Worm (Caenorhabditis elegans) whole organism, L2 larva: ENCODE results near the gene snx-13.

Experiments used
- C34F6.9 ChIP-seq: fragments of 150-350 bp; optimal IDR thresholded peaks from 2 replicates; lab custom pipeline; 2014; ENCODE audit warnings: missing biosample characterization, missing genetic modification characterization
- F13H6.1 ChIP-seq: sonication (generic microtip); optimal IDR thresholded peaks from 2 replicates; lab custom pipeline; 2016; ENCODE audit warnings: missing genetic modification characterization, missing compliant biosample characterization
- R02D3.7 ChIP-seq: fragments of 150-350 bp; optimal IDR thresholded peaks from 2 replicates; lab custom pipeline; 2014; ENCODE audit warnings: missing biosample characterization, missing genetic modification characterization
- Y55F3AM.14 ChIP-seq: fragments of 200-800 bp; sonication (Bioruptor generic); optimal IDR thresholded peaks from 2 replicates; lab custom pipeline; 2018; ENCODE audit warnings: mild to moderate bottlenecking, missing genetic modification characterization, missing compliant biosample characterization
- ZK546.5 ChIP-seq: sonication (generic microtip); optimal IDR thresholded peaks from 2 replicates; lab custom pipeline; 2017; ENCODE audit warnings: missing biosample characterization, missing genetic modification characterization
- aly-2 ChIP-seq: fragments of 150-350 bp; optimal IDR thresholded peaks from 2 replicates; lab custom pipeline; 2014; ENCODE audit warnings: missing biosample characterization, missing genetic modification characterization
- ama-1 ChIP-seq: fragments of 150-350 bp; optimal IDR thresholded peaks from 2 replicates; lab custom pipeline; 2018; ENCODE audit warnings: inconsistent platforms
- ceh-16 ChIP-seq: fragments of 150-350 bp; optimal IDR thresholded peaks from 2 replicates; lab custom pipeline; 2014; ENCODE audit warnings: missing biosample characterization, missing genetic modification characterization
- ceh-82 ChIP-seq: fragments of 150-350 bp; optimal IDR thresholded peaks from 2 replicates; lab custom pipeline; 2014; ENCODE audit warnings: missing biosample characterization, missing genetic modification characterization
- crh-2 ChIP-seq: sonication (generic microtip); optimal IDR thresholded peaks from 2 replicates; lab custom pipeline; 2017; ENCODE audit warnings: missing biosample characterization, missing genetic modification characterization
- dmd-4 ChIP-seq: sonication (generic microtip); optimal IDR thresholded peaks from 2 replicates; lab custom pipeline; 2017; ENCODE audit warnings: missing biosample characterization, missing genetic modification characterization
- egl-27 ChIP-seq: sonication (generic microtip); optimal IDR thresholded peaks from 3 replicates; lab custom pipeline; 2017; ENCODE audit warnings: missing biosample characterization, missing genetic modification reagents, missing genetic modification characterization
- elt-1 ChIP-seq: fragments of 150-350 bp; optimal IDR thresholded peaks from 2 replicates; lab custom pipeline; 2014; ENCODE audit warnings: missing biosample characterization, missing genetic modification characterization
- elt-3 ChIP-seq: sonication (generic microtip); optimal IDR thresholded peaks from 2 replicates; lab custom pipeline; 2017; ENCODE audit warnings: missing biosample characterization, missing genetic modification characterization
- gmeb-1 ChIP-seq: fragments of 150-350 bp; optimal IDR thresholded peaks from 2 replicates; lab custom pipeline; 2014; ENCODE audit warnings: missing biosample characterization, missing genetic modification characterization
- lin-11 ChIP-seq: fragments of 150-350 bp; sonication (generic microtip); optimal IDR thresholded peaks from 2 replicates; lab custom pipeline; 2014; ENCODE audit warnings: missing biosample characterization, missing genetic modification characterization, inconsistent platforms, mixed read lengths
- lin-13 ChIP-seq: fragments of 150-350 bp; optimal IDR thresholded peaks from 2 replicates; lab custom pipeline; 2014; ENCODE audit warnings: missing biosample characterization, missing genetic modification reagents, missing genetic modification characterization
- lin-39 ChIP-seq: fragments of 150-350 bp; optimal IDR thresholded peaks from 2 replicates; lab custom pipeline; 2014; ENCODE audit warnings: missing biosample characterization, missing genetic modification reagents, missing genetic modification characterization
- lsy-2 ChIP-seq, 2 experiments: fragments of 150-350 bp in 1 of 2; sonication (generic microtip) in 1 of 2; optimal IDR thresholded peaks; 2 replicates each; lab custom pipeline; 2014 to 2017; ENCODE audit warnings: missing biosample characterization in 2 of 2, missing genetic modification characterization in 2 of 2
- mab-5 ChIP-seq: fragments of 150-350 bp; optimal IDR thresholded peaks from 2 replicates; lab custom pipeline; 2014; ENCODE audit warnings: missing biosample characterization, missing genetic modification characterization
- mdl-1 ChIP-seq, 2 experiments: fragments of 150-350 bp in 1 of 2; sonication (generic microtip) in 1 of 2; optimal IDR thresholded peaks; 2 replicates each; lab custom pipeline; 2017; ENCODE audit warnings: missing biosample characterization in 2 of 2, missing genetic modification characterization in 2 of 2
- nhr-10 ChIP-seq: sonication (generic microtip); optimal IDR thresholded peaks from 2 replicates; lab custom pipeline; 2017; ENCODE audit warnings: missing biosample characterization, missing genetic modification characterization
- nhr-11 ChIP-seq: fragments of 150-350 bp; optimal IDR thresholded peaks from 2 replicates; lab custom pipeline; 2014; ENCODE audit warnings: missing biosample characterization, missing genetic modification characterization
- nhr-129 ChIP-seq: fragments of 150-350 bp; optimal IDR thresholded peaks from 2 replicates; lab custom pipeline; 2014; ENCODE audit warnings: missing biosample characterization, missing genetic modification characterization
- nhr-21 ChIP-seq: fragments of 150-350 bp; optimal IDR thresholded peaks from 2 replicates; lab custom pipeline; 2014; ENCODE audit warnings: missing biosample characterization, missing genetic modification characterization
- nhr-25 ChIP-seq: fragments of 150-350 bp; sonication (generic microtip); optimal IDR thresholded peaks from 3 replicates; lab custom pipeline; 2014; ENCODE audit warnings: missing biosample characterization, missing genetic modification characterization
- nhr-6 ChIP-seq: fragments of 150-350 bp; optimal IDR thresholded peaks from 2 replicates; lab custom pipeline; 2014; ENCODE audit warnings: missing biosample characterization, missing genetic modification characterization
- nhr-77 ChIP-seq: fragments of 150-350 bp; optimal IDR thresholded peaks from 2 replicates; lab custom pipeline; 2014; ENCODE audit warnings: missing biosample characterization, missing genetic modification characterization
- sem-4 ChIP-seq: fragments of 150-350 bp; optimal IDR thresholded peaks from 2 replicates; lab custom pipeline; 2014; ENCODE audit warnings: missing biosample characterization, missing genetic modification reagents, missing genetic modification characterization
- skn-1 ChIP-seq: sonication (generic microtip); optimal IDR thresholded peaks from 2 replicates; lab custom pipeline; 2017; ENCODE audit warnings: missing biosample characterization, missing genetic modification characterization
- sma-3 ChIP-seq: sonication (generic microtip); optimal IDR thresholded peaks from 2 replicates; lab custom pipeline; 2016; ENCODE audit warnings: missing genetic modification reagents, missing genetic modification characterization, missing compliant biosample characterization
- sma-9 ChIP-seq, 2 experiments: fragments of 150-350 bp in 1 of 2; sonication (generic microtip) in 1 of 2; optimal IDR thresholded peaks; 2 replicates each; lab custom pipeline; 2014 to 2016; ENCODE audit warnings: missing genetic modification characterization in 2 of 2, mild to moderate bottlenecking in 1 of 2, missing biosample characterization in 1 of 2, missing compliant biosample characterization in 1 of 2, missing genetic modification reagents in 1 of 2, moderate library complexity in 1 of 2
- snpc-4 ChIP-seq: fragments of 150-350 bp; optimal IDR thresholded peaks from 2 replicates; lab custom pipeline; 2014; ENCODE audit warnings: missing biosample characterization, missing genetic modification characterization
- unc-39 ChIP-seq: fragments of 150-350 bp; optimal IDR thresholded peaks from 2 replicates; lab custom pipeline; 2014; ENCODE audit warnings: missing biosample characterization, missing genetic modification characterization
- unc-55 ChIP-seq: fragments of 150-350 bp; sonication (generic microtip); optimal IDR thresholded peaks from 3 replicates; lab custom pipeline; 2014; ENCODE audit warnings: missing biosample characterization, missing genetic modification reagents, missing genetic modification characterization
- unc-62 ChIP-seq: fragments of 150-350 bp; optimal IDR thresholded peaks from 2 replicates; lab custom pipeline; 2014; ENCODE audit warnings: missing biosample characterization, missing genetic modification reagents, missing genetic modification characterization
- ztf-1 ChIP-seq: fragments of 200-800 bp; sonication (Bioruptor generic); conservative IDR thresholded peaks from 2 replicates; pipeline ENCODE4 v1.3.6; 2022; ENCODE audit warnings: missing genetic modification characterization, missing compliant biosample characterization
- ztf-4 ChIP-seq: fragments of 150-350 bp; optimal IDR thresholded peaks from 2 replicates; lab custom pipeline; 2014; ENCODE audit warnings: missing biosample characterization, missing genetic modification characterization

snx-13 gene

DNA sequence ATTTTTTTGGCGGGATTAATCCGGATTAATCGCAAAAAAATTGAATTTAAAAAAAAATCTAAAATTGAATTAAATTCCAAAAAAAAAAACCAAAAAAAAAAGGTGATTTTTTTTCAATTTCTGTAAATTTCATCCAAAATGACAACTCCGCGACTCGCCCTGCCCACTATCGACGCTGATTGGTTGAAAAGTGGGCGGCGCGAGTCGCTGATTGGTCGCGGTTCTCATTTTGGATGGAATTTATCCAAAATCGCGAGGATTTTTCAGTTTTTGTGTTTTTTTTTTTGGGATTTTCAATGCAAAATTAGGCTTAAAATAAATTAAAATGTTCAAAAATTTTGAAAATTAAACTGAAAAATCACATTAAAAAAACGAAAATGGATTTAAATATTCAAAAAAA, 22.2 kb upstream of the snx-13 start:
- no peak for TF ChIP-seq Y55F3AM.14 (GFP tag; lab: Kevin White, UChicago)

DNA sequence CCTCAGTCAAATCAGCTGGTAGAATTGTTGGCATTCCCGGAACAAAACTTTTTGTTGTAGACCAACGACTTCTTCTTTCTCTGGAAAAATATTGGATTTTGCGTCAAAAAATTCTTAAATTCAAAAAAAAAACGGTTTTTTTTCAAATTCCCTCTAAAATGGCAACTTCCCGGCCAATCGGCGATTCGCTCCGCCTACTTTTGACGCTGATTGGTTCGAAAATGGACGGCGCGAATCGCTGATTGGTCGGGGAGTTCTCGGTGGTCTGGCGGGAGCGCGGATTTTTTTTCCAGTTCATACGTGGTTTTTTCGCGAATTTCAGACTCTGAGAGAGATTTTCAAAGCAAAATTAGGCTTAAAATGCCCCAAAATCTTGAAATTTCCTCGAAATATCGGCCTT, 21.6 kb upstream of the snx-13 start:
- TF ChIP-seq ceh-16 (no peak), nhr-25 (tag; lab: Kevin White, UChicago) (no peak), C34F6.9 (tag; lab: Kevin White, UChicago) (no peak), nhr-11 (tag; lab: Kevin White, UChicago) (no peak)

DNA sequence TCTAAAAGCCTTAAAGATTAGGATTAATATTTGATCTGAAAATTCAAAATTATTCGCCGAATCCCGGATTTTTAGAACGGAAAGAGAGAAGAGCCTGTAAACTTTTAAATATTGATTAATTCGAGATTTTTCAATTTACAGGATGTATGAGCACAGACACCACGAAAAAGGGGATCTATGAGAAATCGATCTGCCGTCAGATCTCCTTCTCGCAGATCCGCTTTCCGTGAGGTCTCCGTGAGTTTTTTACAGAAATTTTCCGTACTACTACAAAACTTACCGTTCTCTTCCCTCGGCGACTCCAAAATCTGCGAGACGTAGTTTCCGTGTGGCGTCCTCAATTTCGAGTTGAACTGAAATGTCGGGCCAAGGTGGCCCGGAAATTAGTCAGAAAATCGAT, 21.0 kb upstream of the snx-13 start:
- TF ChIP-seq ztf-4 (tag; lab: Kevin White, UChicago) = no peak
- no peak for TF ChIP-seq unc-62
- TF ChIP-seq R02D3.7 = no peak
- TF ChIP-seq unc-55 (GFP tag; lab: Kevin White, UChicago) = no peak
- TF ChIP-seq mdl-1 (tag; optimal IDR thresholded peaks at IDR 0.05; lab: Kevin White, UChicago) = no peak
- TF ChIP-seq, all 48 proteins: peak for 0

DNA sequence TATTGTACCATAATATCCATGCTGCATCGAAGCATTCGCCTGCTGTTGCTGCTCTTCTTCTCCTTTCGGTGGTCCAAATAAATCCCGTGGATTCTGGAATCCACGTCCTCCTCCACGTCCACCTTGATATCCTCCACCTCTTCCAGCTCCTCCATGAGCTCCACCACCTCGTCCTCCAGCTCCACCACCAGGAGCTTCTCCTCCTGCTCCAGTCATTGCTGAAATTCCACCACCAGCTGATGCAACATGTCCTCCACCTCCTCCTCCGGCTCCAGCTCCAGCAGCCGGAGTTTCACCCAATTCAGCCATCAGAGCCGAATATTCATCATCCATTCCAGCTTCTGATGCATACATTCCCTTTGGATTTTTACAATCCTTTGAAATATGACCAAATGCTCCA, 18.3 kb upstream of the snx-13 start:
- TF ChIP-seq sma-3 (GFP tag; lab: Kevin White, UChicago) = no peak
- TF ChIP-seq ceh-16 = no peak
- TF ChIP-seq C34F6.9 (tag; lab: Kevin White, UChicago) = no peak
- no peak for TF ChIP-seq unc-55 (GFP tag; lab: Kevin White, UChicago)
- no peak for TF ChIP-seq nhr-129 (tag; lab: Kevin White, UChicago)
- TF ChIP-seq nhr-21 (tag; lab: Kevin White, UChicago) = no peak
- no peak for TF ChIP-seq F13H6.1 (tag; lab: Kevin White, UChicago)
- no peak for TF ChIP-seq gmeb-1
- TF ChIP-seq lsy-2 (tag; optimal IDR thresholded peaks at IDR 0.05; lab: Kevin White, UChicago) = no peak
- no peak for TF ChIP-seq mab-5 (tag; lab: Kevin White, UChicago)
- TF ChIP-seq egl-27 (tag; lab: Kevin White, UChicago) = no peak
- TF ChIP-seq ceh-82 (tag; lab: Kevin White, UChicago) = no peak
- no peak for TF ChIP-seq snpc-4
- no peak for TF ChIP-seq elt-3 (tag; lab: Kevin White, UChicago)
- TF ChIP-seq, all 48 proteins: peak for 0

DNA sequence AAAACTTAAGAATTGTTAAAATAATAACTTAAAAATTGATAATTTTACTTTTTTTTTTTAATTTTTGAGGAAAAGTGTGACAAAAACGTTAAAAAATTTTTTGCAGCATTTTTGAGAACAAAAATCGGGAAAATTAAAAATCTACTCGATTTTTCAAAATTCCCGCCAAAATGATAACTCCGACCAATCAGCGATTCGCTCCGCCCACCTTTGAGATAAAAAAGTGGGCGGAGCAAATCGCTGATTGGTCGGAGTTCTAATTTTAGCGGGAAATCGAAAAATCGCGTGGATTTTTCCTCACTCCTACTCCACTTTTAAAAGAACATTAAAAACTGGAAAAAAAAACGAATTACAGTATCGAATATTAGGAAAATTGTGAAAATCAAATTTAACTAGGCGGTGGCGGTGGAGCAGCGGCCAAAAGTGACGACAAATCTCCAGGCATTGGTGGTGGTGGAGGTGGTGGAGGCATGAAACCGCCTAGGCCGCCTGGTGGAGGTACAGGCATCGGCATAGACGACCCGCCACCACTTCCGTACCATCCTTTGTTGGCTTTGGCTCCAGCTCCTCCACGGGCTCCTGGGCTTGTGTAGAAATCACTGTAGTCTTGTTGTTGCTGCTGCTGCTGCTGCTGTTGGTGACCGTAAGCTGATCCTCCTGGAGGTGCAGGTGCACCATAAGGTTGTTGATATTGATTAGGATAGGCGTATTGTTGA, 17.1 kb upstream of the snx-13 start:
- TF ChIP-seq nhr-25 (tag; lab: Kevin White, UChicago) (no peak), lin-13 (GFP tag; lab: Kevin White, UChicago) (no peak), ceh-82 (tag; lab: Kevin White, UChicago) (no peak), sma-9 (GFP tag; optimal IDR thresholded peaks at IDR 0.05; lab: Kevin White, UChicago) (no peak), sma-9 (tag; optimal IDR thresholded peaks at IDR 0.05; lab: Kevin White, UChicago) (no peak)

DNA sequence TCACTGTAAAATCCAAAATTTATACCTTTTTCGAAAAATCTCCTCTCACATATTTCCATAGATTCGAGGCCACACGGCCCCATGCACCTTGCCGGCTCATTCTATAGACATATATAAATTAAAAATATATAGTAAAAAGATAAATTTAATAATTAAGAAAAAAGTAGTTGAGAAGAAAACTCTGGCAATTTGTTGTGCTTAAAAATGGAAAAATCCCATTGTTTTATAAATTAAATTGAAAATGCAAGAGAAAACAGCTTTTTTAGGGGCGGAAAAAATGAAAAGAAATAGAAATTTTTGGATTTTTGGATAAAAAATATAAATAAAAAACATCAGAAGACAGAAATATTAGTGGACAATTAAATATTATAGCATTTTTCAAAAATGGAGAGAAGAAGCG, 16.4 kb upstream of the snx-13 start, which contains the start of gene Y116A8C.30:
TSS of gene Y116A8C.30 (minus strand) at position 101 of the 400 bp plus-strand sequence.
- TF ChIP-seq nhr-129 (tag; lab: Kevin White, UChicago) = no peak
- TF ChIP-seq lin-11 (tag; lab: Kevin White, UChicago) = no peak
- TF ChIP-seq crh-2 (tag; lab: Kevin White, UChicago) = no peak
- no peak for TF ChIP-seq nhr-11 (tag; lab: Kevin White, UChicago)
- no peak for TF ChIP-seq nhr-10 (tag; lab: Kevin White, UChicago)
- no peak for TF ChIP-seq skn-1
- TF ChIP-seq ceh-16 = no peak
- no peak for TF ChIP-seq nhr-77
- no peak for TF ChIP-seq ZK546.5
- no peak for TF ChIP-seq ama-1
- TF ChIP-seq Y55F3AM.14 (GFP tag; lab: Kevin White, UChicago) = no peak
- TF ChIP-seq unc-62 = no peak

DNA sequence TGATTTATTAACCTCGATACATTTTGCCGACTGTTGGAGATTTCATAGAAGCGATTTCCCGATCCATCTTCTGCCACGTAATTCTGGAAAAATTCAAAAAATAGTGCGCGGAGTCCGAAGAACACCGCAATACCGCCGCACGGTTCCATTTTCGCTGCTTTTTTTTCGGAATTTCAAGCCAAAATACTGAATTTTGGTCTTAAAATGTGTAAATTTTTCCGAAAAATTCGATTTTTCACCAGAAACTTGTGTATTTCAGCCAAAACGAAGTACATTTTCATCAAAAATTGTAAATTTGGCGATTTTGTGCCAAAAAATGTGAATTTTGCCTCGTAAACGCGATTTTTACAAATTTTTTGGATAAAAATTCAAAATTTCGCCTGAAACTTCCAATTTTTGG, 15.9 kb upstream of the snx-13 start:
- TF ChIP-seq ztf-1 (GFP tag; lab: Robert Waterston, UW) (no peak), nhr-21 (tag; lab: Kevin White, UChicago) (no peak), ama-1 (no peak), elt-1 (no peak), aly-2 (tag; lab: Kevin White, UChicago) (no peak), nhr-129 (tag; lab: Kevin White, UChicago) (no peak), lin-11 (tag; lab: Kevin White, UChicago) (no peak), egl-27 (tag; lab: Kevin White, UChicago) (no peak), sem-4 (no peak), ZK546.5 (no peak), lsy-2 (tag; optimal IDR thresholded peaks at IDR 0.05; lab: Kevin White, UChicago) (no peak), nhr-6 (tag; lab: Kevin White, UChicago) (no peak), dmd-4 (tag; lab: Kevin White, UChicago) (no peak), elt-3 (tag; lab: Kevin White, UChicago) (no peak), C34F6.9 (tag; lab: Kevin White, UChicago) (no peak), unc-39 (tag; lab: Kevin White, UChicago) (no peak), nhr-10 (tag; lab: Kevin White, UChicago) (no peak), lin-39 (tag; lab: Kevin White, UChicago) (no peak), sma-3 (GFP tag; lab: Kevin White, UChicago) (no peak), ztf-4 (tag; lab: Kevin White, UChicago) (no peak)
